Fruit fly (Drosophila melanogaster) whole organism, embryonic: ENCODE measurements around the gene Rrp45.

Source experiments
- Aef1 ChIP-seq: fragments of 200-800 bp; sonication (Bioruptor generic); IDR thresholded peaks from 3 replicates; pipeline ENCODE4 v1.3.6; 2022; ENCODE audit warnings: missing biosample characterization, missing genetic modification characterization
- B-H1 ChIP-seq: fragments of 200-800 bp; sonication (Bioruptor generic); IDR thresholded peaks from 3 replicates; pipeline ENCODE4 v1.3.6; 2022; ENCODE audit warnings: missing biosample characterization, missing genetic modification characterization
- Bdp1 ChIP-seq: fragments of 200-800 bp; sonication (Bioruptor generic); optimal IDR thresholded peaks from 3 replicates; lab custom pipeline; 2016; ENCODE audit warnings: missing biosample characterization, missing genetic modification characterization
- CG10959 ChIP-seq: fragments of 200-800 bp; sonication (Bioruptor generic); IDR thresholded peaks from 2 replicates; pipeline ENCODE4 v1.3.6; 2022; ENCODE audit warnings: missing biosample characterization, missing genetic modification characterization
- CG11696 ChIP-seq: fragments of 200-800 bp; sonication (Bioruptor generic); IDR thresholded peaks from 2 replicates; pipeline ENCODE4 v1.3.6; 2022; ENCODE audit warnings: missing biosample characterization, missing genetic modification characterization
- CG1233 ChIP-seq: fragments of 200-800 bp; sonication (Bioruptor generic); optimal IDR thresholded peaks from 4 replicates; lab custom pipeline; 2018; ENCODE audit warnings: missing biosample characterization, mild to moderate bottlenecking, missing genetic modification characterization
- CG13424 ChIP-seq: fragments of 200-800 bp; sonication (Bioruptor generic); optimal IDR thresholded peaks from 2 replicates; lab custom pipeline; 2019; ENCODE audit warnings: missing biosample characterization, mild to moderate bottlenecking, missing genetic modification characterization, moderate library complexity
- CG14860 ChIP-seq: fragments of 200-800 bp; sonication (Bioruptor generic); IDR thresholded peaks from 3 replicates; pipeline ENCODE4 v1.3.6; 2022; ENCODE audit warnings: missing biosample characterization, missing genetic modification characterization; ENCODE audit not compliant: partially characterized antibody
- CG18262 ChIP-seq: fragments of 200-800 bp; optimal IDR thresholded peaks from 3 replicates; lab custom pipeline; 2019; ENCODE audit warnings: missing biosample characterization, mild to moderate bottlenecking, missing genetic modification characterization, moderate library complexity
- CG2712 ChIP-seq: fragments of 200-800 bp; optimal IDR thresholded peaks from 3 replicates; lab custom pipeline; 2019; ENCODE audit warnings: missing biosample characterization, mild to moderate bottlenecking, missing genetic modification characterization, moderate library complexity
- CG2889 ChIP-seq: fragments of 200-800 bp; sonication (Bioruptor generic); IDR thresholded peaks from 3 replicates; pipeline ENCODE4 v1.3.6; 2022; ENCODE audit warnings: missing biosample characterization, missing genetic modification characterization
- CG3281 ChIP-seq: fragments of 200-800 bp; sonication (Bioruptor generic); optimal IDR thresholded peaks from 3 replicates; lab custom pipeline; 2017; ENCODE audit warnings: missing biosample characterization, mild to moderate bottlenecking, missing genetic modification characterization
- CG34224 ChIP-seq: fragments of 200-800 bp; sonication (Bioruptor generic); IDR thresholded peaks from 3 replicates; pipeline ENCODE4 v1.3.6; 2022; ENCODE audit warnings: missing biosample characterization, missing genetic modification characterization; ENCODE audit not compliant: partially characterized antibody
- CG3838 ChIP-seq: fragments of 200-800 bp; sonication (Bioruptor generic); optimal IDR thresholded peaks from 3 replicates; lab custom pipeline; 2016; ENCODE audit warnings: missing biosample characterization, missing genetic modification characterization
- CG43689 ChIP-seq: fragments of 200-800 bp; sonication (Bioruptor generic); IDR thresholded peaks from 2 replicates; pipeline ENCODE4 v1.3.6; 2022; ENCODE audit warnings: missing biosample characterization, missing genetic modification characterization
- CG5245 ChIP-seq: fragments of 200-800 bp; sonication (Bioruptor generic); optimal IDR thresholded peaks from 3 replicates; lab custom pipeline; 2016; ENCODE audit warnings: missing biosample characterization, missing genetic modification characterization
- CG7271 ChIP-seq: fragments of 200-800 bp; sonication (Bioruptor generic); optimal IDR thresholded peaks from 2 replicates; lab custom pipeline; 2018; ENCODE audit warnings: missing biosample characterization, mild to moderate bottlenecking, missing genetic modification characterization, moderate library complexity
- CG7928 ChIP-seq: fragments of 200-800 bp; sonication (Bioruptor generic); optimal IDR thresholded peaks from 2 replicates; lab custom pipeline; 2017; ENCODE audit warnings: missing biosample characterization, mild to moderate bottlenecking, missing genetic modification characterization
- CG8281 ChIP-seq: fragments of 200-800 bp; sonication (Bioruptor generic); optimal IDR thresholded peaks from 2 replicates; lab custom pipeline; 2018; ENCODE audit warnings: missing biosample characterization, mild to moderate bottlenecking, missing genetic modification characterization, moderate library complexity
- CG8290 ChIP-seq, 3 experiments: fragments of 200-800 bp; sonication (Bioruptor generic); optimal IDR thresholded peaks; 2 replicates each; lab custom pipeline; 2016 to 2019; ENCODE audit warnings: missing biosample characterization in 3 of 3, missing genetic modification characterization in 3 of 3, mild to moderate bottlenecking in 2 of 3, moderate library complexity in 1 of 3
- Ets65A ChIP-seq: fragments of 200-800 bp; sonication (Bioruptor generic); peaks from one replicate; lab custom pipeline; 2016; ENCODE audit warnings: missing biosample characterization, missing genetic modification characterization
- HmgD ChIP-seq: fragments of 200-800 bp; sonication (Bioruptor generic); optimal IDR thresholded peaks from 3 replicates; lab custom pipeline; 2016; ENCODE audit warnings: missing biosample characterization, missing genetic modification characterization
- Poxn ChIP-seq: fragments of 200-800 bp; sonication (Bioruptor generic); IDR thresholded peaks from 2 replicates; pipeline ENCODE4 v1.3.6; 2022; ENCODE audit warnings: missing biosample characterization, missing genetic modification characterization
- Rx ChIP-seq: fragments of 200-800 bp; sonication (Bioruptor generic); IDR thresholded peaks from 2 replicates; pipeline ENCODE4 v1.3.6; 2022; ENCODE audit warnings: missing biosample characterization, missing genetic modification characterization
- Spps ChIP-seq: fragments of 200-800 bp; sonication (Bioruptor generic); optimal IDR thresholded peaks from 2 replicates; lab custom pipeline; 2018; ENCODE audit warnings: missing biosample characterization, mild to moderate bottlenecking, missing genetic modification characterization
- Stat92E ChIP-seq, 3 experiments: fragments of >200 bp in 2 of 3; fragments of 200-800 bp in 1 of 3; sonication (Bioruptor generic) in 1 of 3; optimal IDR thresholded peaks; 2 replicates each; lab custom pipeline; 2017 to 2019; ENCODE audit warnings: missing biosample characterization in 3 of 3, missing genetic modification characterization in 3 of 3, mild to moderate bottlenecking in 1 of 3, moderate library complexity in 1 of 3
- TFAM ChIP-seq: fragments of 200-800 bp; sonication (Bioruptor generic); optimal IDR thresholded peaks from 2 replicates; lab custom pipeline; 2017; ENCODE audit warnings: missing biosample characterization, missing genetic modification characterization, inconsistent platforms
- Tbp ChIP-seq: fragments of >200 bp; optimal IDR thresholded peaks from 2 replicates; lab custom pipeline; 2018; ENCODE audit warnings: missing biosample characterization, missing genetic modification characterization
- Usf ChIP-seq: fragments of 200-800 bp; sonication (Bioruptor generic); optimal IDR thresholded peaks from 2 replicates; lab custom pipeline; 2017; ENCODE audit warnings: missing genotype, missing biosample characterization, missing genetic modification characterization
- aop ChIP-seq: fragments of 200-800 bp; sonication (Bioruptor generic); IDR thresholded peaks from 2 replicates; pipeline ENCODE4 v1.3.6; 2022; ENCODE audit warnings: missing biosample characterization, missing genetic modification characterization
- ap ChIP-seq: fragments of 200-800 bp; sonication (Bioruptor generic); IDR thresholded peaks from 2 replicates; pipeline ENCODE4 v1.3.6; 2022; ENCODE audit warnings: missing biosample characterization, missing genetic modification characterization
- corto ChIP-seq: fragments of 200-800 bp; sonication (Bioruptor generic); optimal IDR thresholded peaks from 2 replicates; lab custom pipeline; 2016; ENCODE audit warnings: missing biosample characterization, mild to moderate bottlenecking, missing genetic modification characterization, moderate library complexity
- dan ChIP-seq: fragments of 200-800 bp; sonication (Bioruptor generic); IDR thresholded peaks from 2 replicates; pipeline ENCODE4 v1.3.6; 2022; ENCODE audit warnings: missing biosample characterization, missing genetic modification characterization
- exex ChIP-seq: fragments of 200-800 bp; sonication (Bioruptor generic); optimal IDR thresholded peaks from 4 replicates; lab custom pipeline; 2018; ENCODE audit warnings: missing biosample characterization, mild to moderate bottlenecking, missing genetic modification characterization, moderate library complexity
- fd3F ChIP-seq: fragments of 200-800 bp; sonication (Bioruptor generic); optimal IDR thresholded peaks from 2 replicates; lab custom pipeline; 2018; ENCODE audit warnings: missing biosample characterization, mild to moderate bottlenecking, missing genetic modification characterization, moderate library complexity
- fru ChIP-seq: fragments of >200 bp; optimal IDR thresholded peaks from 2 replicates; lab custom pipeline; 2017
- gem ChIP-seq: fragments of 200-800 bp; sonication (Bioruptor generic); optimal IDR thresholded peaks from 2 replicates; lab custom pipeline; 2019; ENCODE audit warnings: missing biosample characterization, mild to moderate bottlenecking, missing genetic modification characterization, moderate library complexity
- hkb ChIP-seq, 2 experiments: fragments of 200-800 bp in 1 of 2; fragments of >200 bp in 1 of 2; sonication (Bioruptor generic) in 1 of 2; IDR thresholded peaks in 1 of 2; optimal IDR thresholded peaks in 1 of 2; 2 replicates each; pipeline versions ENCODE4 v1.3.6 to Lab custom; 2017 to 2022; ENCODE audit warnings: missing biosample characterization in 1 of 2, missing genetic modification characterization in 1 of 2
- ken ChIP-seq: fragments of 200-800 bp; sonication (Bioruptor generic); IDR thresholded peaks from 3 replicates; pipeline ENCODE4 v1.3.6; 2022; ENCODE audit warnings: missing biosample characterization, missing genetic modification characterization
- knrl ChIP-seq: fragments of 200-800 bp; sonication (Bioruptor generic); IDR thresholded peaks from 3 replicates; pipeline ENCODE4 v1.3.6; 2022; ENCODE audit warnings: missing biosample characterization, missing genetic modification characterization; ENCODE audit not compliant: partially characterized antibody
- lov ChIP-seq, 2 experiments: fragments of 200-800 bp in 1 of 2; fragments of >200 bp in 1 of 2; sonication (Bioruptor generic) in 1 of 2; IDR thresholded peaks in 1 of 2; optimal IDR thresholded peaks in 1 of 2; 2 replicates in 1 of 2; 3 replicates in 1 of 2; pipeline versions ENCODE4 v1.3.6 to Lab custom; 2017 to 2022; ENCODE audit warnings: missing biosample characterization in 1 of 2, missing genetic modification characterization in 1 of 2
- mam ChIP-seq: fragments of 200-800 bp; sonication (Bioruptor generic); optimal IDR thresholded peaks from 3 replicates; lab custom pipeline; 2016; ENCODE audit warnings: missing biosample characterization, missing genetic modification characterization
- nerfin-1 ChIP-seq: fragments of 200-800 bp; sonication (Bioruptor generic); optimal IDR thresholded peaks from 3 replicates; lab custom pipeline; 2019; ENCODE audit warnings: missing biosample characterization, mild to moderate bottlenecking, missing genetic modification characterization, moderate library complexity
- pho ChIP-seq: fragments of 200-800 bp; sonication (Bioruptor generic); optimal IDR thresholded peaks from 2 replicates; lab custom pipeline; 2016; ENCODE audit warnings: missing biosample characterization, missing genetic modification characterization
- row ChIP-seq: fragments of 200-800 bp; sonication (Bioruptor generic); IDR thresholded peaks from 3 replicates; pipeline ENCODE4 v1.3.6; 2022; ENCODE audit warnings: missing biosample characterization, missing genetic modification characterization
- slbo ChIP-seq: fragments of 200-800 bp; sonication (Bioruptor generic); IDR thresholded peaks from 2 replicates; pipeline ENCODE4 v1.3.6; 2022; ENCODE audit warnings: missing biosample characterization, missing genetic modification characterization
- tio ChIP-seq: fragments of 200-800 bp; sonication (Bioruptor generic); optimal IDR thresholded peaks from 2 replicates; lab custom pipeline; 2017; ENCODE audit warnings: missing biosample characterization, missing genetic modification characterization, inconsistent platforms
- tup ChIP-seq: fragments of 200-800 bp; sonication (Bioruptor generic); optimal IDR thresholded peaks from 2 replicates; lab custom pipeline; 2016; ENCODE audit warnings: missing biosample characterization, mild to moderate bottlenecking, missing genetic modification characterization, moderate library complexity
- tx ChIP-seq: fragments of 200-800 bp; sonication (Bioruptor generic); optimal IDR thresholded peaks from 2 replicates; lab custom pipeline; 2016; ENCODE audit warnings: missing biosample characterization, missing genetic modification characterization
- vvl ChIP-seq: fragments of 200-800 bp; sonication (Bioruptor generic); IDR thresholded peaks from 2 replicates; pipeline ENCODE4 v1.3.6; 2022; ENCODE audit warnings: missing biosample characterization, missing genetic modification characterization

Gene Rrp45

DNA sequence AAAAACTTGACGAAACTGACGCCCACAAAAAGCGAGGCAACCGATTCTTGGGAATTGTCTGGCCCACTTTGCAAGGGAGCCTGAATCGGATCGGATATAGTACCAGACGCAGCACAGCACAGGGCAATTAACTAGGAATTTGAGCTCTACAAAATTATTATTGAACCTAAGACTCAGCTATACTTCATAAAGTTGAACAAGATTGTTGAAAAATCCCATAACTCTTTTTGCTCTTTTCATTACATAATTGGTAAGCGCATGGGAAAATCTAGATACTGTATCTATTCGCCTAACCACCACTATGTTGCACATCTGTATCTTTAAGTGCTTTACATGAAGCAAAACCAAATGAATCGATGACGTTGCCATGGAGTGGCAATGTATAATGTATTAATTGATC lies 42.0 kb upstream of the Rrp45 start (continued):
- TF ChIP-seq TFAM (GFP tag; lab: Kevin White, UChicago) = no peak
- TF ChIP-seq CG11696 = peak; percentile 86
- no peak for TF ChIP-seq CG34224 (GFP tag; lab: Robert Waterston, UW)
- TF ChIP-seq exex (tag; lab: Kevin White, UChicago) = no peak
- peak; percentile 59; the same call in 1 of the 2 replicates for TF ChIP-seq CG10959 (GFP tag; lab: Robert Waterston, UW)
- TF ChIP-seq CG43689 = peak; percentile 47; the same call in 1 of the 2 replicates
- no peak for TF ChIP-seq knrl (GFP tag; lab: Robert Waterston, UW)
- no peak for TF ChIP-seq CG7928
- TF ChIP-seq Aef1 = peak; percentile 73
- peak; percentile 50 for TF ChIP-seq CG1233 (GFP tag; lab: Kevin White, UChicago)
- no peak for TF ChIP-seq CG14860
- TF ChIP-seq lov (optimal IDR thresholded peaks at IDR 0.05; lab: Kevin White, UChicago) = no peak
- peak; percentile 67; the same call in 2 of the 3 replicates for TF ChIP-seq lov (GFP tag; IDR thresholded peaks at IDR 0.05; lab: Robert Waterston, UW)
- no peak for TF ChIP-seq Usf (GFP tag; lab: Kevin White, UChicago)
- peak; percentile 30 for TF ChIP-seq tup (GFP tag; lab: Kevin White, UChicago)
- TF ChIP-seq CG8281 (tag; lab: Kevin White, UChicago) = peak; percentile 63
- TF ChIP-seq ken (GFP tag; lab: Robert Waterston, UW) = peak; percentile 83
- TF ChIP-seq CG2712 (tag; lab: Kevin White, UChicago) = peak; percentile 80
- TF ChIP-seq hkb (optimal IDR thresholded peaks at IDR 0.05; lab: Kevin White, UChicago) = no peak
- peak; percentile 85 for TF ChIP-seq hkb (GFP tag; IDR thresholded peaks at IDR 0.05; lab: Robert Waterston, UW)
- peak; percentile 31 for TF ChIP-seq Spps (tag; lab: Kevin White, UChicago)
- peak; percentile 70 for TF ChIP-seq ap
- TF ChIP-seq Ets65A = peak; percentile 80
- TF ChIP-seq row (GFP tag; lab: Robert Waterston, UW) = peak; percentile 78
- TF ChIP-seq aop (GFP tag; lab: Robert Waterston, UW) = 0 out of 2 replicates have a peak, but pooled peaks have one; percentile 39
- peak; percentile 64 for TF ChIP-seq CG8290 (GFP tag; optimal IDR thresholded peaks at IDR 0.05; lab: Kevin White, UChicago)
- TF ChIP-seq CG8290 (tag; optimal IDR thresholded peaks at IDR 0.05; lab: Kevin White, UChicago) = peak in 1 of 2 experiments; percentile 86
- TF ChIP-seq gem (tag; lab: Kevin White, UChicago) = peak; percentile 84
- peak; percentile 14 for TF ChIP-seq CG7271 (tag; lab: Kevin White, UChicago)
- peak; percentile 87 for TF ChIP-seq vvl (GFP tag; lab: Robert Waterston, UW)
- peak; percentile 43 for TF ChIP-seq fd3F (GFP tag; lab: Kevin White, UChicago)
- peak; percentile 71 for TF ChIP-seq mam (GFP tag; lab: Kevin White, UChicago)
- no peak for TF ChIP-seq CG3838 (GFP tag; lab: Kevin White, UChicago)
- peak; percentile 58; the same call in 1 of the 3 replicates for TF ChIP-seq CG2889 (GFP tag; lab: Robert Waterston, UW)
- TF ChIP-seq pho (GFP tag; lab: Kevin White, UChicago) = no peak
- no peak for TF ChIP-seq fru
- TF ChIP-seq HmgD (GFP tag; lab: Kevin White, UChicago) = peak; percentile 7
- no peak for TF ChIP-seq Poxn (GFP tag; lab: Robert Waterston, UW)
- peak; percentile 81 for TF ChIP-seq CG18262
- TF ChIP-seq slbo = peak; percentile 66
- peak; percentile 46; the same call in 2 of the 3 replicates for TF ChIP-seq B-H1 (GFP tag; lab: Robert Waterston, UW)
- TF ChIP-seq tio = peak; percentile 59
- TF ChIP-seq dan (GFP tag; lab: Robert Waterston, UW) = no peak
- TF ChIP-seq Bdp1 (GFP tag; lab: Kevin White, UChicago) = peak; percentile 27
- peak in 1 of 3 experiments; percentile 18 for TF ChIP-seq Stat92E (GFP tag; optimal IDR thresholded peaks at IDR 0.05; lab: Kevin White, UChicago)
- peak; percentile 82 for TF ChIP-seq CG13424 (tag; lab: Kevin White, UChicago)
- peak; percentile 68 for TF ChIP-seq CG5245 (GFP tag; lab: Kevin White, UChicago)
- peak; percentile 60 for TF ChIP-seq Rx
- TF ChIP-seq tx (GFP tag; lab: Kevin White, UChicago) = peak; percentile 55
- no peak for TF ChIP-seq corto (GFP tag; lab: Kevin White, UChicago)
- peak; percentile 62 for TF ChIP-seq nerfin-1 (tag; lab: Kevin White, UChicago)
- peak; percentile 6 for TF ChIP-seq CG3281 (GFP tag; lab: Kevin White, UChicago)
- no peak for TF ChIP-seq Tbp (GFP tag; lab: Kevin White, UChicago)
